Worm (Caenorhabditis elegans): Measurements from ENCODE around the gene ZK1127.12.
A peak's percentile ranks its signal among the peaks of the same experiment; 100 is the strongest.

ZK1127.12 gene

DNA sequence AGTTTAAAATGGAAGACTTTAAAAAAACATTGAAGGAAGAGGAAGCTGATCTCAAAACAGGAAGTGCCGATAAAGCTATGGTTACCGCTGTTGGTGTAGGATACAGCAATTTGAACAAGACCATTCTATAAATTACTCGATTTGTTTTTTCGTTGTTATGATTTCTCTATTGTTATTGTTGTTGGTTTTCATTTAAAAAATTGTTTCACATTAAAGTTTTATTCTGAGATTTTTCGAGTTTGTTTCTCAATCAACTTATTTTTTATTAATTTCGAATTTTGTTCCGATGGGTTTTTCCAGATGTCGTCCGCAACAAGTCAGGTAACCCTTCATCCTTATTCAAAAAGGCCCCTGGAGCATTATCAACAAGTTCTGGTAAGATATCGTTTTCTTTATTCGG is at the start of gene ZK1127.12:
Gene ZK1127.12 (plus strand): TSS at position 301 of the 400 bp plus-strand sequence.
- TF ChIP-seq mep-1 (tag; optimal IDR thresholded peaks at IDR 0.05) (no peak), flh-1 (GFP tag; optimal IDR thresholded peaks at IDR 0.05) (no peak), cnd-1 (tag; optimal IDR thresholded peaks at IDR 0.05) (no peak), lin-32 (GFP tag; optimal IDR thresholded peaks at IDR 0.05) (no peak), nhr-12 (tag; optimal IDR thresholded peaks at IDR 0.05) (no peak), nhr-2 (tag; optimal IDR thresholded peaks at IDR 0.05) (no peak), ztf-11 (tag; optimal IDR thresholded peaks at IDR 0.05) (no peak), M03D4.4 (tag; optimal IDR thresholded peaks at IDR 0.05) (no peak)

DNA sequence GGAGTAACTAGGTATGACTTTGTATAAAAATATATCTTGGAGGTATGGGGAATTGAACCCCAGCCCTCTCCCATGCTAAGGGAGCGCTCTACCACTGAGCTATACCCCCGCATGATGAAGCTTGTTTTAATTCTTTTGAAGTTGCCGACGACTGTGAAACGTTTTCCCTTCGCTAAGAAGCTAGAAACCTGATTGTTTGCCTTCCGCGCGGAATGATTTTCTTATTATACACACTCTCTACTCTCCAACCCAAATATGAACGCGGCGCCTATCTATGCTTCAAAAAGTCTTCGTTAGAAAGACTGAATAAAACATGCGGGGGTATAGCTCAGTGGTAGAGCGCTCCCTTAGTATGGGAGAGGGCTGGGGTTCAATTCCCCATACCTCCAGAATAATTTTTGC is 48.9 kb upstream of the ZK1127.12 start:
- TF ChIP-seq drap-1 (GFP tag; optimal IDR thresholded peaks at IDR 0.05) (no peak), ham-2 (GFP tag; optimal IDR thresholded peaks at IDR 0.05) (no peak)

DNA sequence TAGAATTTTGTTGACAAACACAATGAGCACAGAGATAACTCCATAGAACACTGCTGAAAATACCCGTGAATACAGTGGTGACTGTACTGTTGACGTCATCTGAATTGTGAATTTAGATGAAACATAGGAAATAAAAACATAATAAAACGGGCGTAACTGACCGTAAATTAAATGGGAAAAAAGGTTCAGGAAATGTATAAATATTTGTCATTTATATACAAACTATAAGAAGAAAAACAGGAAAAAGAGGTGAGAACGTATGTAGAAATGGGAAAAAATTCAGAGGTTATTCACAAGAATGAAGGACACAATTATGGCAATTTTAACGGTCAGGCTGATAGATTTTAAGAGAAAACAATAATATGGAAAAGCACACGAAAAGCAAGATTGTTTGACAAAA is 39.3 kb upstream of the ZK1127.12 start, which contains the start of gene sqv-7:
Gene sqv-7 (minus strand): TSS at position 101 of the 400 bp plus-strand sequence.
- no peak for TF ChIP-seq nhr-2 (tag; optimal IDR thresholded peaks at IDR 0.05)
- no peak for TF ChIP-seq unc-120 (tag; optimal IDR thresholded peaks at IDR 0.05; ENCODE audit: poor library complexity, severe bottlenecking)
- no peak for TF ChIP-seq blmp-1 (tag; optimal IDR thresholded peaks at IDR 0.05)
- no peak for TF ChIP-seq lin-32 (GFP tag; optimal IDR thresholded peaks at IDR 0.05)
- TF ChIP-seq lin-13 (tag; optimal IDR thresholded peaks at IDR 0.05) = no peak
- TF ChIP-seq bed-3 (GFP tag; optimal IDR thresholded peaks at IDR 0.05) = no peak
- no peak for TF ChIP-seq unc-62 (GFP tag; optimal IDR thresholded peaks at IDR 0.05)
- no peak for TF ChIP-seq sem-2 (GFP tag; optimal IDR thresholded peaks at IDR 0.05)
- no peak for TF ChIP-seq ceh-39 (tag; optimal IDR thresholded peaks at IDR 0.05)
- TF ChIP-seq mls-2 (tag; optimal IDR thresholded peaks at IDR 0.05) = no peak
- no peak for TF ChIP-seq cnd-1 (tag; optimal IDR thresholded peaks at IDR 0.05)
- no peak for TF ChIP-seq nhr-237 (tag; optimal IDR thresholded peaks at IDR 0.05)
- no peak for TF ChIP-seq unc-39 (tag; optimal IDR thresholded peaks at IDR 0.05)
- no peak for TF ChIP-seq drap-1 (GFP tag; optimal IDR thresholded peaks at IDR 0.05)
- TF ChIP-seq lsy-2 (tag; optimal IDR thresholded peaks at IDR 0.05) = no peak
- TF ChIP-seq tbx-8 (GFP tag; optimal IDR thresholded peaks at IDR 0.05) = no peak
- TF ChIP-seq ces-1 (GFP tag; optimal IDR thresholded peaks at IDR 0.05) = no peak
- TF ChIP-seq nhr-28 (tag; optimal IDR thresholded peaks at IDR 0.05) = no peak
- TF ChIP-seq ceh-43 (GFP tag; optimal IDR thresholded peaks at IDR 0.05) = no peak

DNA sequence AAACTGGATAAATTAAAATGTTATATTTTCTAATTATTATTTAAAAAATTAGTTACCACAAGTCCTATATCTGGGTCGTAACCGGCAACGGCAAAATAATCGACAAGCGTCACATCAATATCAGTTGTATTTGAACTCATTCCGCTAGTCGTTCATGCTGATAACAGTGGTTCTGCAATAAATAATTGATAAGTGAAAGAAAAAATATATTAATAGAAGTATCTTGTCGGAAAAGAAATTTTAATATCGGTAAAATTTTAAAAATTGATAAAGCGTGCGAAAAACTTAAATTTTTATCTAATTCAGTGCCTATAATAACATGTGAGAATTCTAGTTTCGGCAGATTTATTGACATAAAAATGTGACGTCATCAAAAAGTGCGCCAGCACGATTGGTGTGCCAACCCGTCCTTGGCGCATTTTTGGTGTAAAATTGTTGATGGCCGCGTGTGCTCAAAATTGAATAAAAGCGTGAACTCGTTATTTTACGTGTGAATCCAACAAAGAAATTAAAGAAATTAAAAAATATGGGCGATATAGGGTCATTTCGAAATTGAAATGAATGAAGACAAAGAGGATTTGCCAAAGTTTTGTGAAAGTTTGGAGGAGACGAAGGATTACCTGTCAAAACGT is 29.4 kb upstream of the ZK1127.12 start, which contains the start of the genes lst-6 and lst-5:
Gene lst-6 (minus strand): TSS at position 140 of the 632 bp plus-strand sequence.
Gene lst-5 (plus strand): TSS at position 544 of the 632 bp plus-strand sequence.
- TF ChIP-seq drap-1 (GFP tag; optimal IDR thresholded peaks at IDR 0.05) (no peak), nhr-28 (tag; optimal IDR thresholded peaks at IDR 0.05) (no peak), lin-32 (GFP tag; optimal IDR thresholded peaks at IDR 0.05) (no peak), snpc-4 (tag; optimal IDR thresholded peaks at IDR 0.05) (no peak), blmp-1 (tag; optimal IDR thresholded peaks at IDR 0.05) (no peak), ceh-39 (tag; optimal IDR thresholded peaks at IDR 0.05) (no peak), nhr-12 (tag; optimal IDR thresholded peaks at IDR 0.05) (no peak), ceh-83 (GFP tag; optimal IDR thresholded peaks at IDR 0.05) (no peak), mls-2 (tag; optimal IDR thresholded peaks at IDR 0.05) (no peak), elt-1 (tag; optimal IDR thresholded peaks at IDR 0.05; ENCODE audit: borderline replicate concordance, insufficient read depth) (no peak), elt-3 (tag; optimal IDR thresholded peaks at IDR 0.05) (no peak), bed-3 (GFP tag; optimal IDR thresholded peaks at IDR 0.05) (no peak), nhr-237 (tag; optimal IDR thresholded peaks at IDR 0.05) (no peak), zip-8 (tag; optimal IDR thresholded peaks at IDR 0.05) (peak; percentile 70), mep-1 (tag; optimal IDR thresholded peaks at IDR 0.05) (peak; percentile 47), unc-39 (tag; optimal IDR thresholded peaks at IDR 0.05) (no peak), tbx-8 (GFP tag; optimal IDR thresholded peaks at IDR 0.05) (no peak), mab-5 (tag; optimal IDR thresholded peaks at IDR 0.05) (no peak), sptf-1 (tag; optimal IDR thresholded peaks at IDR 0.05) (peak; percentile 33), lin-13 (tag; optimal IDR thresholded peaks at IDR 0.05) (peak; percentile 22), ham-2 (GFP tag; optimal IDR thresholded peaks at IDR 0.05) (no peak), hlh-1 (tag; optimal IDR thresholded peaks at IDR 0.05) (no peak), M03D4.4 (tag; optimal IDR thresholded peaks at IDR 0.05) (no peak), unc-62 (GFP tag; optimal IDR thresholded peaks at IDR 0.05) (peak; percentile 38), flh-1 (GFP tag; optimal IDR thresholded peaks at IDR 0.05) (no peak), nhr-76 (tag; optimal IDR thresholded peaks at IDR 0.05) (no peak), cnd-1 (tag; optimal IDR thresholded peaks at IDR 0.05) (no peak), ces-1 (GFP tag; optimal IDR thresholded peaks at IDR 0.05) (peak; percentile 60), nhr-2 (tag; optimal IDR thresholded peaks at IDR 0.05) (no peak), sem-2 (GFP tag; optimal IDR thresholded peaks at IDR 0.05) (no peak), unc-120 (tag; optimal IDR thresholded peaks at IDR 0.05; ENCODE audit: poor library complexity, severe bottlenecking) (no peak), ztf-11 (tag; optimal IDR thresholded peaks at IDR 0.05) (no peak), lsy-2 (tag; optimal IDR thresholded peaks at IDR 0.05) (peak; percentile 50), pha-4 (tag; optimal IDR thresholded peaks at IDR 0.05) (peak; percentile 19), ceh-43 (GFP tag; optimal IDR thresholded peaks at IDR 0.05) (no peak)
